Fruit fly (Drosophila melanogaster) whole organism, embryonic: Measurements from ENCODE around the gene CG7065.
A peak's percentile ranks its signal among the peaks of the same experiment; 100 is the strongest.

ENCODE experiments used
- CG10543 ChIP-seq: fragments of 200-800 bp; sonication (Bioruptor generic); optimal IDR thresholded peaks from 3 replicates; lab custom pipeline; 2017; ENCODE audit warnings: missing biosample characterization, mild to moderate bottlenecking, missing genetic modification characterization, moderate library complexity
- CG10979 ChIP-seq: fragments of 200-800 bp; sonication (Bioruptor generic); optimal IDR thresholded peaks from 2 replicates; lab custom pipeline; 2018; ENCODE audit warnings: missing biosample characterization, mild to moderate bottlenecking, missing genetic modification characterization, moderate library complexity
- CG11093 ChIP-seq: fragments of 200-800 bp; sonication (Bioruptor generic); IDR thresholded peaks from 3 replicates; pipeline ENCODE4 v1.3.6; 2022; ENCODE audit warnings: missing biosample characterization, missing genetic modification characterization
- CG11247 ChIP-seq: fragments of 200-800 bp; sonication (Bioruptor generic); IDR thresholded peaks from 2 replicates; pipeline ENCODE4 v1.3.6; 2022; ENCODE audit warnings: missing biosample characterization, missing genetic modification characterization
- CG12299 ChIP-seq: fragments of 200-800 bp; sonication (Bioruptor generic); optimal IDR thresholded peaks from 2 replicates; lab custom pipeline; 2018; ENCODE audit warnings: missing biosample characterization, mild to moderate bottlenecking, missing genetic modification characterization
- CG13296 ChIP-seq: fragments of 200-800 bp; sonication (Bioruptor generic); optimal IDR thresholded peaks from 3 replicates; lab custom pipeline; 2018; ENCODE audit warnings: missing biosample characterization, mild to moderate bottlenecking, missing genetic modification characterization
- CG1602 ChIP-seq: fragments of 200-800 bp; sonication (Bioruptor generic); optimal IDR thresholded peaks from 3 replicates; lab custom pipeline; 2016; ENCODE audit warnings: missing biosample characterization, missing genetic modification characterization
- CG17361 ChIP-seq: fragments of 200-800 bp; sonication (Bioruptor generic); IDR thresholded peaks from 3 replicates; pipeline ENCODE4 v1.3.6; 2022; ENCODE audit warnings: missing biosample characterization, missing genetic modification characterization
- CG17829 ChIP-seq: fragments of 200-800 bp; optimal IDR thresholded peaks from 2 replicates; lab custom pipeline; 2019; ENCODE audit warnings: missing biosample characterization, mild to moderate bottlenecking, missing genetic modification characterization, moderate library complexity
- CG30020 ChIP-seq: fragments of 200-800 bp; optimal IDR thresholded peaks from 2 replicates; lab custom pipeline; 2019; ENCODE audit warnings: missing biosample characterization, mild to moderate bottlenecking, missing genetic modification characterization, moderate library complexity
- CG30403 ChIP-seq: fragments of 200-800 bp; sonication (Bioruptor generic); optimal IDR thresholded peaks from 3 replicates; lab custom pipeline; 2016; ENCODE audit warnings: missing biosample characterization, missing genetic modification characterization
- CG31224 ChIP-seq: fragments of 200-800 bp; sonication (Bioruptor generic); IDR thresholded peaks from 2 replicates; pipeline ENCODE4 v1.3.6; 2022; ENCODE audit warnings: missing biosample characterization, missing genetic modification characterization
- CG31441 ChIP-seq: fragments of 200-800 bp; sonication (Bioruptor generic); IDR thresholded peaks from 2 replicates; pipeline ENCODE4 v1.3.6; 2022; ENCODE audit warnings: missing biosample characterization, missing genetic modification characterization
- CG33557 ChIP-seq: fragments of 200-800 bp; sonication (Bioruptor generic); optimal IDR thresholded peaks from 2 replicates; lab custom pipeline; 2019; ENCODE audit warnings: missing biosample characterization, mild to moderate bottlenecking, missing genetic modification characterization, moderate library complexity
- CG34376 ChIP-seq: fragments of 200-800 bp; sonication (Bioruptor generic); optimal IDR thresholded peaks from 2 replicates; lab custom pipeline; 2018; ENCODE audit warnings: missing biosample characterization, mild to moderate bottlenecking, missing genetic modification characterization
- CG4424 ChIP-seq: fragments of 200-800 bp; sonication (Bioruptor generic); optimal IDR thresholded peaks from 3 replicates; lab custom pipeline; 2016; ENCODE audit warnings: missing biosample characterization, missing genetic modification characterization
- CG4617 ChIP-seq: fragments of 200-800 bp; sonication (Bioruptor generic); optimal IDR thresholded peaks from 3 replicates; lab custom pipeline; 2016; ENCODE audit warnings: missing biosample characterization, missing genetic modification characterization, borderline replicate concordance
- CG5953 ChIP-seq: fragments of 200-800 bp; sonication (Bioruptor generic); IDR thresholded peaks from 2 replicates; pipeline ENCODE4 v1.3.6; 2022; ENCODE audit warnings: missing biosample characterization, missing genetic modification characterization
- CG6689 ChIP-seq: fragments of 200-800 bp; sonication (Bioruptor generic); IDR thresholded peaks from 2 replicates; pipeline ENCODE4 v1.3.6; 2022; ENCODE audit warnings: missing biosample characterization, missing genetic modification characterization
- CG7271 ChIP-seq: fragments of 200-800 bp; sonication (Bioruptor generic); optimal IDR thresholded peaks from 2 replicates; lab custom pipeline; 2018; ENCODE audit warnings: missing biosample characterization, mild to moderate bottlenecking, missing genetic modification characterization, moderate library complexity
- CG8765 ChIP-seq: fragments of 200-800 bp; sonication (Bioruptor generic); IDR thresholded peaks from 2 replicates; pipeline ENCODE4 v1.3.6; 2022; ENCODE audit warnings: missing biosample characterization, missing genetic modification characterization
- CG9609 ChIP-seq: fragments of 200-800 bp; sonication (Bioruptor generic); optimal IDR thresholded peaks from 3 replicates; lab custom pipeline; 2016; ENCODE audit warnings: missing biosample characterization, missing genetic modification characterization
- CG9817 ChIP-seq: fragments of 200-800 bp; sonication (Bioruptor generic); optimal IDR thresholded peaks from 2 replicates; lab custom pipeline; 2018; ENCODE audit warnings: missing biosample characterization, mild to moderate bottlenecking, missing genetic modification characterization, moderate library complexity
- CoRest ChIP-seq: fragments of 200-800 bp; sonication (Bioruptor generic); optimal IDR thresholded peaks from 3 replicates; lab custom pipeline; 2018; ENCODE audit warnings: missing biosample characterization, mild to moderate bottlenecking, missing genetic modification characterization, moderate library complexity
- Dbx ChIP-seq: fragments of 200-800 bp; sonication (Bioruptor generic); IDR thresholded peaks from 3 replicates; pipeline ENCODE4 v1.3.6; 2022; ENCODE audit warnings: missing biosample characterization, missing genetic modification characterization
- E2f1 ChIP-seq: fragments of 200-800 bp; sonication (Bioruptor generic); IDR thresholded peaks from 2 replicates; pipeline ENCODE4 v1.3.6; 2022; ENCODE audit warnings: missing biosample characterization, missing genetic modification characterization
- Fer3 ChIP-seq: fragments of 200-800 bp; sonication (Bioruptor generic); optimal IDR thresholded peaks from 2 replicates; lab custom pipeline; 2018; ENCODE audit warnings: missing biosample characterization, mild to moderate bottlenecking, missing genetic modification characterization, moderate library complexity
- Kr ChIP-seq: fragments of 200-800 bp; sonication (Bioruptor generic); optimal IDR thresholded peaks from 2 replicates; lab custom pipeline; 2017; ENCODE audit warnings: missing biosample characterization, mild to moderate bottlenecking, missing genetic modification characterization
- Mad ChIP-seq: fragments of 200-800 bp; sonication (Bioruptor generic); optimal IDR thresholded peaks from 2 replicates; lab custom pipeline; 2016; ENCODE audit warnings: missing biosample characterization, missing genetic modification characterization
- Myb ChIP-seq: fragments of 200-800 bp; sonication (Bioruptor generic); optimal IDR thresholded peaks from 2 replicates; lab custom pipeline; 2016; ENCODE audit warnings: missing biosample characterization, missing genetic modification characterization
- YL-1 ChIP-seq: fragments of 200-800 bp; sonication (Bioruptor generic); optimal IDR thresholded peaks from 3 replicates; lab custom pipeline; 2017; ENCODE audit warnings: missing biosample characterization, mild to moderate bottlenecking, missing genetic modification characterization
- ara ChIP-seq: fragments of 200-800 bp; sonication (Bioruptor generic); IDR thresholded peaks from 2 replicates; pipeline ENCODE4 v1.3.6; 2022; ENCODE audit warnings: missing biosample characterization, missing genetic modification characterization
- ato ChIP-seq: fragments of 200-800 bp; sonication (Bioruptor generic); IDR thresholded peaks from 2 replicates; pipeline ENCODE4 v1.3.6; 2022; ENCODE audit warnings: missing biosample characterization, missing genetic modification characterization; ENCODE audit not compliant: partially characterized antibody
- cad ChIP-seq: fragments of >200 bp; optimal IDR thresholded peaks from 2 replicates; lab custom pipeline; 2017; ENCODE audit warnings: missing biosample characterization, missing genetic modification characterization
- corto ChIP-seq: fragments of 200-800 bp; sonication (Bioruptor generic); optimal IDR thresholded peaks from 2 replicates; lab custom pipeline; 2016; ENCODE audit warnings: missing biosample characterization, mild to moderate bottlenecking, missing genetic modification characterization, moderate library complexity
- dmrt11E ChIP-seq: fragments of 200-800 bp; sonication (Bioruptor generic); optimal IDR thresholded peaks from 3 replicates; lab custom pipeline; 2018; ENCODE audit warnings: missing biosample characterization, mild to moderate bottlenecking, missing genetic modification characterization, moderate library complexity
- dpn ChIP-seq, 2 experiments: fragments of 200-800 bp; sonication (Bioruptor generic); optimal IDR thresholded peaks; 3 replicates each; lab custom pipeline; 2016; ENCODE audit warnings: missing biosample characterization in 2 of 2, missing genetic modification characterization in 2 of 2
- dysf ChIP-seq: fragments of 200-800 bp; sonication (Bioruptor generic); IDR thresholded peaks from 3 replicates; pipeline ENCODE4 v1.3.6; 2022; ENCODE audit warnings: missing biosample characterization, missing genetic modification characterization
- fd96Cb ChIP-seq: fragments of 200-800 bp; sonication (Bioruptor generic); optimal IDR thresholded peaks from 2 replicates; lab custom pipeline; 2018; ENCODE audit warnings: missing biosample characterization, mild to moderate bottlenecking, missing genetic modification characterization, moderate library complexity
- grn ChIP-seq: fragments of 200-800 bp; sonication (Bioruptor generic); optimal IDR thresholded peaks from 3 replicates; lab custom pipeline; 2017; ENCODE audit warnings: missing biosample characterization, missing genetic modification characterization
- hkb ChIP-seq, 2 experiments: fragments of 200-800 bp in 1 of 2; fragments of >200 bp in 1 of 2; sonication (Bioruptor generic) in 1 of 2; IDR thresholded peaks in 1 of 2; optimal IDR thresholded peaks in 1 of 2; 2 replicates each; pipeline versions ENCODE4 v1.3.6 to Lab custom; 2017 to 2022; ENCODE audit warnings: missing biosample characterization in 1 of 2, missing genetic modification characterization in 1 of 2
- kni ChIP-seq: fragments of 200-800 bp; sonication (Bioruptor generic); optimal IDR thresholded peaks from 3 replicates; lab custom pipeline; 2017; ENCODE audit warnings: mild to moderate bottlenecking, missing biosample characterization, missing genetic modification reagents, missing genetic modification characterization
- odd ChIP-seq: fragments of 200-800 bp; sonication (Bioruptor generic); optimal IDR thresholded peaks from 2 replicates; lab custom pipeline; 2017; ENCODE audit warnings: missing biosample characterization, mild to moderate bottlenecking, missing genetic modification characterization
- p53 ChIP-seq: fragments of 200-800 bp; sonication (Bioruptor generic); optimal IDR thresholded peaks from 2 replicates; lab custom pipeline; 2016; ENCODE audit warnings: missing biosample characterization, missing genetic modification characterization
- pan ChIP-seq, 4 experiments: fragments of >200 bp in 3 of 4; fragments of 200-800 bp in 1 of 4; sonication (Bioruptor generic) in 1 of 4; optimal IDR thresholded peaks in 3 of 4; IDR thresholded peaks in 1 of 4; 2 replicates each; pipeline versions ENCODE4 v1.3.6 to Lab custom; 2017 to 2022; ENCODE audit warnings: missing biosample characterization in 2 of 4, missing genetic modification characterization in 2 of 4, mixed read lengths in 1 of 4
- schlank ChIP-seq: fragments of 200-800 bp; sonication (Bioruptor generic); optimal IDR thresholded peaks from 2 replicates; lab custom pipeline; 2018; ENCODE audit warnings: missing biosample characterization, mild to moderate bottlenecking, missing genetic modification characterization
- shn ChIP-seq: fragments of 200-800 bp; sonication (Bioruptor generic); optimal IDR thresholded peaks from 3 replicates; lab custom pipeline; 2016; ENCODE audit warnings: missing biosample characterization, missing genetic modification characterization
- tin ChIP-seq: fragments of 200-800 bp; sonication (Bioruptor generic); optimal IDR thresholded peaks from 3 replicates; lab custom pipeline; 2016; ENCODE audit warnings: missing biosample characterization, missing genetic modification characterization
- tup ChIP-seq: fragments of 200-800 bp; sonication (Bioruptor generic); optimal IDR thresholded peaks from 2 replicates; lab custom pipeline; 2016; ENCODE audit warnings: missing biosample characterization, mild to moderate bottlenecking, missing genetic modification characterization, moderate library complexity
- unc-4 ChIP-seq: fragments of 200-800 bp; sonication (Bioruptor generic); IDR thresholded peaks from 2 replicates; pipeline ENCODE4 v1.3.6; 2022; ENCODE audit warnings: missing biosample characterization, missing genetic modification characterization; ENCODE audit not compliant: partially characterized antibody

The CG7065 gene

DNA sequence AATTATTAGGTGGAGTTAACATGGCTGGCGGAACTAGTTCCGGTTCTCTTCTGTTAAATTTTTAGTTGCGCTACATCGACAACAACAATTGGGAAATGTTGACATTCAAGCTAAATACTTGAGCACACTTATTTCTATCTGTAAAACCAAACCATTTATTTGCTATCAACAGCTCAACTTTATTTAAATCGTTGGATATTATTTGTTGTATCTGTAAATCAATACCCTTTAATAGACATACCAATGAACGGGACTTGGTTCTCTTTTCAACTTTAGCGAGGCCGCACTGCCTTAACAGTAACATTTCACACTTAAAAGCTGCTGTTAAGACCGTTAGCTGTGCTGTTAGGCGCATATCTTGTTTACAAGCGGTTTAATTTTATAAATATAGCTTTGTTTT is 51.3 kb downstream of the CG7065 start, which contains the start of gene CG12106 (continued):
- TF ChIP-seq CG17829 (tag; lab: Kevin White, UChicago) (peak; percentile 49), CG4617 (peak; percentile 23), Dbx (GFP tag; lab: Robert Waterston, UW) (0 out of 3 replicates have a peak, but pooled peaks have one; percentile 23), YL-1 (GFP tag; lab: Kevin White, UChicago) (no peak), CG30403 (GFP tag; lab: Kevin White, UChicago) (peak; percentile 57), CG33557 (GFP tag; lab: Kevin White, UChicago) (peak; percentile 31), pan (optimal IDR thresholded peaks at IDR 0.05; lab: Kevin White, UChicago) (no peak), pan (GFP tag; optimal IDR thresholded peaks at IDR 0.05 in 1 of 2, IDR thresholded peaks at IDR 0.05 in 1 of 2) (peak in 1 of 2 experiments; percentile 44), Myb (GFP tag; lab: Kevin White, UChicago) (peak; percentile 44), CG5953 (GFP tag; lab: Robert Waterston, UW) (no peak), CG13296 (peak; percentile 50), tup (GFP tag; lab: Kevin White, UChicago) (no peak), CG30020 (tag; lab: Kevin White, UChicago) (no peak), CG31224 (GFP tag; lab: Robert Waterston, UW) (no peak), Kr (GFP tag; lab: Kevin White, UChicago) (no peak), CG1602 (GFP tag; lab: Kevin White, UChicago) (peak; percentile 26), CG7271 (tag; lab: Kevin White, UChicago) (no peak), dmrt11E (tag; lab: Kevin White, UChicago) (peak; percentile 9), CG17361 (GFP tag; lab: Robert Waterston, UW) (peak; percentile 41; the same call in 1 of the 3 replicates), CG12299 (tag; lab: Kevin White, UChicago) (no peak), hkb (optimal IDR thresholded peaks at IDR 0.05; lab: Kevin White, UChicago) (no peak), hkb (GFP tag; IDR thresholded peaks at IDR 0.05; lab: Robert Waterston, UW) (peak; percentile 53), grn (GFP tag; lab: Kevin White, UChicago) (no peak), CG9817 (peak; percentile 40), CG9609 (GFP tag; lab: Kevin White, UChicago) (peak; percentile 32), ato (no peak), CG4424 (peak; percentile 23), CG11093 (no peak), ara (GFP tag; lab: Robert Waterston, UW) (no peak), shn (peak; percentile 38), E2f1 (GFP tag; lab: Robert Waterston, UW) (peak; percentile 40), odd (GFP tag; lab: Kevin White, UChicago) (no peak), CG31441 (GFP tag; lab: Robert Waterston, UW) (peak; percentile 33; the same call in 1 of the 2 replicates), tin (GFP tag; lab: Kevin White, UChicago) (peak; percentile 18), CG8765 (GFP tag; lab: Robert Waterston, UW) (no peak), corto (no peak), CG10979 (tag; lab: Kevin White, UChicago) (peak; percentile 16), p53 (GFP tag; lab: Kevin White, UChicago) (no peak), schlank (peak; percentile 19), CoRest (tag; lab: Kevin White, UChicago) (peak; percentile 63), CG6689 (GFP tag; lab: Robert Waterston, UW) (peak; percentile 28; the same call in 1 of the 2 replicates), fd96Cb (tag; lab: Kevin White, UChicago) (peak; percentile 37), cad (GFP tag; lab: Kevin White, UChicago) (no peak), Fer3 (tag; lab: Kevin White, UChicago) (peak; percentile 62), kni (GFP tag; lab: Kevin White, UChicago) (peak; percentile 43), Mad (no peak), CG34376 (GFP tag; lab: Kevin White, UChicago) (peak; percentile 25), CG10543 (GFP tag; lab: Kevin White, UChicago) (peak; percentile 32), dpn (GFP tag; optimal IDR thresholded peaks at IDR 0.05; lab: Kevin White, UChicago) (peak; percentile 37 to 45), dysf (peak; percentile 68; the same call in 2 of the 3 replicates), unc-4 (GFP tag; lab: Robert Waterston, UW) (no peak), CG11247 (GFP tag; lab: Robert Waterston, UW) (no peak)
